Fruit fly (Drosophila melanogaster) whole organism, prepupa: ENCODE measurements around the gene Mcm3.

Experiments used
- Blimp-1 ChIP-seq: fragments of 200-800 bp; sonication (Bioruptor generic); optimal IDR thresholded peaks from 3 replicates; lab custom pipeline; 2017; ENCODE audit warnings: missing biosample characterization, missing genetic modification characterization, mild to moderate bottlenecking, moderate library complexity, missing genetic modification reagents
- CG11902 ChIP-seq: fragments of 200-800 bp; sonication (Bioruptor generic); optimal IDR thresholded peaks from 3 replicates; lab custom pipeline; 2016; ENCODE audit warnings: missing biosample characterization, missing genetic modification characterization
- CG3032 ChIP-seq: fragments of 200-800 bp; optimal IDR thresholded peaks from 2 replicates; lab custom pipeline; 2019; ENCODE audit warnings: missing biosample characterization, mild to moderate bottlenecking, missing genetic modification characterization, moderate library complexity
- CG6792 ChIP-seq: fragments of 200-800 bp; sonication (Bioruptor generic); optimal IDR thresholded peaks from 3 replicates; lab custom pipeline; 2016; ENCODE audit warnings: missing biosample characterization, missing genetic modification characterization
- Hr39 ChIP-seq: fragments of 200-800 bp; sonication (Bioruptor generic); optimal IDR thresholded peaks from 2 replicates; lab custom pipeline; 2016; ENCODE audit warnings: missing biosample characterization, missing genetic modification characterization
- Sox14 ChIP-seq: fragments of 200-800 bp; sonication (Bioruptor generic); optimal IDR thresholded peaks from 3 replicates; lab custom pipeline; 2016; ENCODE audit warnings: missing biosample characterization, missing genetic modification characterization
- Sox15 ChIP-seq: fragments of 200-800 bp; sonication (Bioruptor generic); optimal IDR thresholded peaks from 3 replicates; lab custom pipeline; 2016; ENCODE audit warnings: missing biosample characterization, missing genetic modification characterization
- svp ChIP-seq: fragments of 200-800 bp; sonication (Bioruptor generic); peaks from one replicate; lab custom pipeline; 2016; ENCODE audit warnings: missing biosample characterization, missing genetic modification characterization

dm6 chrX:5329266-5329898 lies 5.7 kb downstream of the Mcm3 start, which contains the start of the genes CG3309 and XRCC1:
- TF ChIP-seq CG3032 (tag; lab: Kevin White, UChicago), result peak; percentile 53
- TF ChIP-seq Sox15 (GFP tag; lab: Kevin White, UChicago), result peak; percentile 19
- TF ChIP-seq svp (GFP tag; lab: Kevin White, UChicago), result no peak
- peak; percentile 1 for TF ChIP-seq Sox14 (GFP tag; lab: Kevin White, UChicago)
- TF ChIP-seq Blimp-1, result peak; percentile 98
- peak; percentile 43 for TF ChIP-seq Hr39 (GFP tag; lab: Kevin White, UChicago)
- peak; percentile 9 for TF ChIP-seq CG11902
- TF ChIP-seq CG6792, result peak; percentile 1
